Worm (Caenorhabditis elegans) whole organism, L1 larva: ENCODE measurements around the gene cest-6.

ENCODE experiments used
- ceh-88 ChIP-seq: fragments of 200-800 bp; sonication (Bioruptor generic); IDR thresholded peaks from 2 replicates; pipeline ENCODE4 v1.3.6; 2022; ENCODE audit warnings: missing genetic modification characterization, missing compliant biosample characterization
- dpl-1 ChIP-seq, 3 experiments: fragments of 150-350 bp in 2 of 3; sonication (generic microtip) in 1 of 3; optimal IDR thresholded peaks; 2 replicates each; lab custom pipeline; 2014 to 2017; ENCODE audit warnings: missing biosample characterization in 3 of 3, missing genetic modification characterization in 3 of 3, missing genetic modification reagents in 3 of 3
- fkh-10 ChIP-seq: sonication (generic microtip); optimal IDR thresholded peaks from 2 replicates; lab custom pipeline; 2017; ENCODE audit warnings: missing biosample characterization, missing genetic modification reagents, missing genetic modification characterization
- fos-1 ChIP-seq: fragments of 150-350 bp; optimal IDR thresholded peaks from 2 replicates; lab custom pipeline; 2014; ENCODE audit warnings: missing biosample characterization, missing genetic modification characterization
- hlh-4 ChIP-seq: sonication (generic microtip); optimal IDR thresholded peaks from 2 replicates; lab custom pipeline; 2016; ENCODE audit warnings: mild to moderate bottlenecking, missing genetic modification characterization, missing compliant biosample characterization
- irx-1 ChIP-seq: sonication (generic microtip); optimal IDR thresholded peaks from 2 replicates; lab custom pipeline; 2016; ENCODE audit warnings: missing genetic modification characterization, missing compliant biosample characterization
- lin-14 ChIP-seq: fragments of 200-800 bp; sonication (Bioruptor generic); optimal IDR thresholded peaks from 2 replicates; lab custom pipeline; 2018; ENCODE audit warnings: mild to moderate bottlenecking, missing genetic modification characterization, moderate library complexity, missing compliant biosample characterization
- lin-35 ChIP-seq, 2 experiments: fragments of 150-350 bp; optimal IDR thresholded peaks; 2 replicates each; lab custom pipeline; 2014; ENCODE audit warnings: missing biosample characterization in 2 of 2, missing genetic modification characterization in 2 of 2, missing genetic modification reagents in 2 of 2
- lsy-2 ChIP-seq, 2 experiments: fragments of 150-350 bp; optimal IDR thresholded peaks; 2 replicates each; lab custom pipeline; 2014; ENCODE audit warnings: missing biosample characterization in 2 of 2, missing genetic modification characterization in 2 of 2
- nhr-12 ChIP-seq: sonication (generic microtip); optimal IDR thresholded peaks from 2 replicates; lab custom pipeline; 2017; ENCODE audit warnings: missing biosample characterization, missing genetic modification characterization
- nhr-47 ChIP-seq: sonication (generic microtip); optimal IDR thresholded peaks from 2 replicates; lab custom pipeline; 2016; ENCODE audit warnings: mild to moderate bottlenecking, missing genetic modification characterization, moderate library complexity, missing compliant biosample characterization
- skn-1 ChIP-seq: fragments of 150-350 bp; optimal IDR thresholded peaks from 2 replicates; lab custom pipeline; 2014; ENCODE audit warnings: missing biosample characterization, missing genetic modification characterization
- sup-37 ChIP-seq: fragments of 200-800 bp; sonication (Bioruptor generic); optimal IDR thresholded peaks from 2 replicates; lab custom pipeline; 2018; ENCODE audit warnings: mild to moderate bottlenecking, missing genetic modification characterization, missing compliant biosample characterization
- tbx-2 ChIP-seq: sonication (generic microtip); optimal IDR thresholded peaks from 2 replicates; lab custom pipeline; 2016; ENCODE audit warnings: missing genetic modification characterization, missing compliant biosample characterization
- unc-130 ChIP-seq: fragments of 150-350 bp; optimal IDR thresholded peaks from 2 replicates; lab custom pipeline; 2017; ENCODE audit warnings: missing biosample characterization, missing genetic modification characterization, inconsistent platforms
- vab-15 ChIP-seq: sonication (generic microtip); optimal IDR thresholded peaks from 2 replicates; lab custom pipeline; 2017; ENCODE audit warnings: missing genotype, mild to moderate bottlenecking, missing genetic modification characterization, missing compliant biosample characterization

The cest-6 gene

ce11 chrIV:6878912-6879554, 49.3 kb downstream of the cest-6 start (continued):
- TF ChIP-seq lin-35 (GFP tag; optimal IDR thresholded peaks at IDR 0.05; lab: Kevin White, UChicago), result peak in 1 of 2 experiments; percentile 65
- no peak for TF ChIP-seq ceh-88 (GFP tag; lab: Robert Waterston, UW)
- peak; percentile 21 for TF ChIP-seq sup-37
- peak in 1 of 3 experiments; percentile 36 for TF ChIP-seq dpl-1 (GFP tag; optimal IDR thresholded peaks at IDR 0.05; lab: Kevin White, UChicago)
- TF ChIP-seq nhr-12 (tag; lab: Kevin White, UChicago), result no peak
- peak; percentile 82 for TF ChIP-seq unc-130
- peak; percentile 49 for TF ChIP-seq fos-1 (tag; lab: Kevin White, UChicago)
- TF ChIP-seq vab-15, result no peak
- peak; percentile 97 for TF ChIP-seq lin-14 (GFP tag; lab: Kevin White, UChicago)
- peak; percentile 75 for TF ChIP-seq skn-1 (tag; lab: Kevin White, UChicago)
- TF ChIP-seq irx-1 (tag; lab: Kevin White, UChicago), result peak; percentile 70
- peak; percentile 70 to 84 for TF ChIP-seq lsy-2 (tag; optimal IDR thresholded peaks at IDR 0.05; lab: Kevin White, UChicago)
- peak; percentile 78 for TF ChIP-seq fkh-10 (GFP tag; lab: Kevin White, UChicago)
- peak; percentile 76 for TF ChIP-seq nhr-47 (tag; lab: Kevin White, UChicago)
- TF ChIP-seq hlh-4 (tag; lab: Kevin White, UChicago), result no peak
- TF ChIP-seq tbx-2 (tag; lab: Kevin White, UChicago), result peak; percentile 70
